Worm (Caenorhabditis elegans): ENCODE results near the gene F40F8.1.
"Not testable (repeated sequence)": the region's sequence is repeated elsewhere in the genome, so short reads cannot be mapped to it uniquely, and the experiment has no call there.

DNA sequence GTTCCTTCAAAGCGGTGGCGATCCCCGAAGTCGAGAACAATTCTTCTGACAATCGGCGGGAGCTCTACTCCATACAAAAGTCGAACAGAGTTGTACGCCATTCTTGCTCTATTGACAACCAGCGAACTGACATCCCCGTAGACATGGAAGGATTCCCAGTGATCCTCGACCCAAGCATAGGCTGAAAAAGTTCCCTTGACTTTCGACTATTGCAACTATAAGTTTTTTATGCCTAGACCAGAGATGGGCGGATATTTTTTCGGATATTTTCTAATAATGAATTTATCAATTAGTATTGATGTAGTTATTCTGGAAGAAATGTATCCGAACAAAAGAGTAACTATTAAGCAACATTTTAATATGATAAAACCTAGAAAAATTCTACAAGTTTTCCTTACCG, 5.7 kb upstream of the F40F8.1 start, which contains the start of gene W10C6.2:
- not testable (repeated sequence) for TF ChIP-seq ama-1 (optimal IDR thresholded peaks at IDR 0.05); flt-1 (GFP tag; IDR thresholded peaks at IDR 0.05); hnd-1 (tag; optimal IDR thresholded peaks at IDR 0.05)

Measured in whole organism, early embryonic.